Worm (Caenorhabditis elegans) whole organism, mixed stage, embryonic: ENCODE measurements around the gene cyn-10.

ENCODE experiments used
- blmp-1 ChIP-seq: fragments of 150-350 bp; optimal IDR thresholded peaks from 2 replicates; lab custom pipeline; 2014; ENCODE audit warnings: missing biosample characterization, missing genetic modification characterization
- lsy-2 ChIP-seq: fragments of 150-350 bp; optimal IDR thresholded peaks from 2 replicates; lab custom pipeline; 2014; ENCODE audit warnings: missing biosample characterization, missing genetic modification characterization
- mab-5 ChIP-seq: fragments of 150-350 bp; optimal IDR thresholded peaks from 2 replicates; lab custom pipeline; 2014; ENCODE audit warnings: missing biosample characterization, missing genetic modification characterization
- mep-1 ChIP-seq: fragments of 150-350 bp; optimal IDR thresholded peaks from 2 replicates; lab custom pipeline; 2017; ENCODE audit warnings: missing biosample characterization, missing genetic modification reagents, missing genetic modification characterization, inconsistent platforms
- nhr-12 ChIP-seq: fragments of 150-350 bp; optimal IDR thresholded peaks from 2 replicates; lab custom pipeline; 2014; ENCODE audit warnings: missing biosample characterization, missing genetic modification characterization
- nhr-2 ChIP-seq: fragments of 150-350 bp; optimal IDR thresholded peaks from 2 replicates; lab custom pipeline; 2014; ENCODE audit warnings: missing biosample characterization, missing genetic modification characterization
- pha-4 ChIP-seq: fragments of 150-350 bp; optimal IDR thresholded peaks from 2 replicates; lab custom pipeline; 2018; ENCODE audit warnings: missing biosample characterization, missing genetic modification reagents, missing genetic modification characterization
- unc-62 ChIP-seq: fragments of 150-350 bp; optimal IDR thresholded peaks from 2 replicates; lab custom pipeline; 2014; ENCODE audit warnings: missing biosample characterization, missing genetic modification reagents, missing genetic modification characterization

- TF ChIP-seq pha-4 (tag; lab: Kevin White, UChicago), result no peak
- no peak for TF ChIP-seq nhr-12 (tag; lab: Kevin White, UChicago)
- no peak for TF ChIP-seq lsy-2
- no peak for TF ChIP-seq unc-62 (GFP tag; lab: Kevin White, UChicago)
- TF ChIP-seq blmp-1 (tag; lab: Kevin White, UChicago), result no peak
- TF ChIP-seq mep-1 (tag; lab: Kevin White, UChicago), result no peak
- TF ChIP-seq nhr-2, result no peak
- no peak for TF ChIP-seq mab-5 (tag; lab: Kevin White, UChicago)
Observed at ce11 chrII:6891176-6891575, 22.0 kb downstream of the cyn-10 start.
